Fruit fly (Drosophila melanogaster) S2 (cell line): ENCODE data around the gene Atg13.

ENCODE experiments used
- CG8478 ChIP-seq: fragments of >200 bp; optimal IDR thresholded peaks from 2 replicates; lab custom pipeline; 2018
- CTCF ChIP-seq, 2 experiments: fragments of >200 bp; optimal IDR thresholded peaks; 2 replicates each; lab custom pipeline; 2018

DNA sequence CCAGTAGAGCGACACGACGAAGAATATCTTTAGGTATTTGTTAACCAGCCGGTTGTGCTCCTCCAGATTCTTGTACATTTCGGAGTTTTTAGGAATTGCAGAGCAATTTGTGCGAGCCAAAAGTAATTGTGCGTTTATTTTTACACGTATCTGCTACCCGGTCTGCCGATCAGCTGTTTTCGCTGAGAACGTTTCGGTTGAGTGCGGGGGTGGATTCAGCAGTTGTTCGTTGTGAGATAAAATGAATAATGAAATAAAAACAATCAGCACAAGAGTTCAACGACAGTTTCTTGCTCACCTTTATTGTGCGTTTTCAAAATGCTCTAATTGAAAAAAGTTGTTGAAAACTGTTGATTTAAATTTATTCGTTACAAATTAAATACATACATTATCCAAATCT is 45.8 kb upstream of the Atg13 start, which contains the start of gene nac:
- no peak for TF ChIP-seq CG8478 (lab: Kevin White, UChicago)
- TF ChIP-seq CTCF (optimal IDR thresholded peaks at IDR 0.05; lab: Kevin White, UChicago) = no peak
